Comparison of ENCODE assay signal across 4 fruit fly cellular contexts in genomic region chr3R:5205319-5206033, dm6.
A peak's percentile ranks its signal among the peaks of the same experiment; 100 is the strongest.
TF ChIP-seq lines count a peak whose summit lies in the region.

No protein-coding gene starts in this region.

- no peak for TF ChIP-seq CTCF in whole organism, embryonic (GFP tag; optimal IDR thresholded peaks at IDR 0.05; lab: Kevin White, UChicago)

TF ChIP-seq in whole organism, adult, 20 proteins besides CTCF, POLR2A, EP300 and RAD21:
- TF ChIP-seq Hr96 (GFP tag; optimal IDR thresholded peaks at IDR 0.05; lab: Kevin White, UChicago) (no peak), tj (GFP tag; optimal IDR thresholded peaks at IDR 0.05; lab: Kevin White, UChicago) (peak; percentile 79), CG14711 (tag; optimal IDR thresholded peaks at IDR 0.05; lab: Kevin White, UChicago) (no peak)

TF ChIP-seq in whole organism, embryonic, 481 proteins besides CTCF, POLR2A, EP300 and RAD21:
- no peak for TF ChIP-seq Aef1 (GFP tag; IDR thresholded peaks at IDR 0.05; lab: Robert Waterston, UW)
- peak; percentile 66 for TF ChIP-seq Ets65A (GFP tag; lab: Kevin White, UChicago)
- TF ChIP-seq mld (GFP tag; IDR thresholded peaks at IDR 0.05; lab: Robert Waterston, UW; ENCODE audit: partially characterized antibody) = no peak

TF ChIP-seq in whole organism, prepupa, 60 proteins besides CTCF, POLR2A, EP300 and RAD21:
- TF ChIP-seq CG6163 (GFP tag; IDR thresholded peaks at IDR 0.05; lab: Robert Waterston, UW) (peak; percentile 50; the same call in 1 of the 3 replicates), Met (GFP tag; optimal IDR thresholded peaks at IDR 0.05; lab: Kevin White, UChicago) (no peak), net (GFP tag; optimal IDR thresholded peaks at IDR 0.05; lab: Kevin White, UChicago) (peak; percentile 11), eg (GFP tag; IDR thresholded peaks at IDR 0.05; lab: Robert Waterston, UW) (peak; percentile 57; the same call in 2 of the 3 replicates), fkh (GFP tag; optimal IDR thresholded peaks at IDR 0.05; lab: Kevin White, UChicago) (no peak), Sox14 (GFP tag; optimal IDR thresholded peaks at IDR 0.05; lab: Kevin White, UChicago) (no peak), svp (GFP tag; lab: Kevin White, UChicago) (no peak), CG6276 (GFP tag; optimal IDR thresholded peaks at IDR 0.05; lab: Kevin White, UChicago) (peak; percentile 34), CG4318 (GFP tag; optimal IDR thresholded peaks at IDR 0.05; lab: Kevin White, UChicago) (no peak), Lpt (GFP tag; optimal IDR thresholded peaks at IDR 0.05; lab: Kevin White, UChicago) (peak; percentile 37), CG15336 (GFP tag; IDR thresholded peaks at IDR 0.05; lab: Robert Waterston, UW) (peak; percentile 24; the same call in 1 of the 2 replicates), CG8632 (GFP tag; optimal IDR thresholded peaks at IDR 0.05; lab: Kevin White, UChicago) (no peak), Hr4 (GFP tag; optimal IDR thresholded peaks at IDR 0.05; lab: Kevin White, UChicago) (no peak), Eip93F (GFP tag; optimal IDR thresholded peaks at IDR 0.05; lab: Kevin White, UChicago) (no peak)

TF ChIP-seq in whole organism, pupa, 21 proteins besides CTCF, POLR2A, EP300 and RAD21:
- no peak for TF ChIP-seq D1 (tag; optimal IDR thresholded peaks at IDR 0.05; lab: Kevin White, UChicago)
- TF ChIP-seq Pif1B (GFP tag; optimal IDR thresholded peaks at IDR 0.05; lab: Kevin White, UChicago) = no peak
- TF ChIP-seq Ets98B (GFP tag; IDR thresholded peaks at IDR 0.05; lab: Robert Waterston, UW) = peak; percentile 36; the same call in 1 of the 2 replicates
- peak; percentile 83 for TF ChIP-seq EcR (GFP tag; optimal IDR thresholded peaks at IDR 0.05; lab: Kevin White, UChicago)
- TF ChIP-seq CG8301 (tag; optimal IDR thresholded peaks at IDR 0.05; lab: Kevin White, UChicago) = no peak
- TF ChIP-seq CG13204 (GFP tag; optimal IDR thresholded peaks at IDR 0.05; lab: Kevin White, UChicago) = no peak
- no peak for TF ChIP-seq CG8159 (tag; optimal IDR thresholded peaks at IDR 0.05; lab: Kevin White, UChicago)
- TF ChIP-seq CG15710 (tag; optimal IDR thresholded peaks at IDR 0.05; lab: Kevin White, UChicago) = no peak
- TF ChIP-seq fd96Ca (GFP tag; IDR thresholded peaks at IDR 0.05; lab: Robert Waterston, UW) = no peak; the same call in 2 of the 3 replicates
- TF ChIP-seq CG12605 (GFP tag; IDR thresholded peaks at IDR 0.05; lab: Robert Waterston, UW) = no peak
- no peak for TF ChIP-seq CG17806 (tag; optimal IDR thresholded peaks at IDR 0.05; lab: Kevin White, UChicago)
- no peak for TF ChIP-seq CG9948 (tag; optimal IDR thresholded peaks at IDR 0.05; lab: Kevin White, UChicago)
- peak; percentile 25; the same call in 1 of the 2 replicates for TF ChIP-seq CG32121 (GFP tag; IDR thresholded peaks at IDR 0.05; lab: Robert Waterston, UW)
- no peak for TF ChIP-seq CG10348 (GFP tag; IDR thresholded peaks at IDR 0.05; lab: Robert Waterston, UW)
- no peak for TF ChIP-seq gl (tag; optimal IDR thresholded peaks at IDR 0.05; lab: Kevin White, UChicago)
- TF ChIP-seq CG34367 (tag; optimal IDR thresholded peaks at IDR 0.05; lab: Kevin White, UChicago) = no peak
- no peak for TF ChIP-seq rn (GFP tag; IDR thresholded peaks at IDR 0.05; lab: Robert Waterston, UW)
- no peak for TF ChIP-seq Pif1A (GFP tag; optimal IDR thresholded peaks at IDR 0.05; lab: Kevin White, UChicago)
- no peak for TF ChIP-seq CG14655 (GFP tag; optimal IDR thresholded peaks at IDR 0.05; lab: Kevin White, UChicago)
- TF ChIP-seq CG4496 (GFP tag; IDR thresholded peaks at IDR 0.05; lab: Robert Waterston, UW) = peak; percentile 55; the same call in 2 of the 3 replicates
- no peak for TF ChIP-seq Snoo (tag; optimal IDR thresholded peaks at IDR 0.05; lab: Kevin White, UChicago)
